Worm (Caenorhabditis elegans) whole organism, L4 larva: ENCODE measurements around the gene mcu-1.

Experiments used
- D1046.2 ChIP-seq: fragments of 200-800 bp; sonication (Bioruptor generic); IDR thresholded peaks from 2 replicates; pipeline ENCODE4 v1.3.6; 2022; ENCODE audit warnings: missing genetic modification characterization, missing compliant biosample characterization
- F10B5.3 ChIP-seq: sonication (generic microtip); optimal IDR thresholded peaks from 2 replicates; lab custom pipeline; 2016; ENCODE audit warnings: mild to moderate bottlenecking, missing genetic modification characterization, missing compliant biosample characterization
- F26F4.8 ChIP-seq: fragments of 200-800 bp; sonication (Bioruptor generic); conservative IDR thresholded peaks from 2 replicates; pipeline ENCODE4 v1.3.6; 2022; ENCODE audit warnings: missing genetic modification characterization, missing compliant biosample characterization
- F37D6.2 ChIP-seq: sonication (generic microtip); optimal IDR thresholded peaks from 2 replicates; lab custom pipeline; 2016; ENCODE audit warnings: mild to moderate bottlenecking, missing genetic modification characterization, missing compliant biosample characterization
- F44E2.7 ChIP-seq: fragments of 200-800 bp; sonication (Bioruptor generic); IDR thresholded peaks from 2 replicates; pipeline ENCODE4 v2.1.2; 2022; ENCODE audit warnings: missing genetic modification characterization, missing compliant biosample characterization
- F49E8.2 ChIP-seq: sonication (generic microtip); optimal IDR thresholded peaks from 2 replicates; lab custom pipeline; 2016; ENCODE audit warnings: missing compliant biosample characterization, mild to moderate bottlenecking, missing genetic modification characterization, borderline replicate concordance
- Y48G9A.11 ChIP-seq: fragments of 200-800 bp; sonication (Bioruptor generic); IDR thresholded peaks from 2 replicates; pipeline ENCODE4 v1.3.6; 2022; ENCODE audit warnings: missing genetic modification reagents, missing genetic modification characterization, missing compliant biosample characterization
- Y5F2A.4 ChIP-seq: fragments of 200-800 bp; sonication (Bioruptor generic); optimal IDR thresholded peaks from 2 replicates; lab custom pipeline; 2018; ENCODE audit warnings: mild to moderate bottlenecking, missing genetic modification characterization, missing compliant biosample characterization
- Y75B8A.6 ChIP-seq: fragments of 200-800 bp; sonication (Bioruptor generic); IDR thresholded peaks from 2 replicates; pipeline ENCODE4 v1.3.6; 2022; ENCODE audit warnings: missing genetic modification reagents, missing genetic modification characterization, missing compliant biosample characterization
- ZK546.5 ChIP-seq, 2 experiments: sonication (generic microtip); optimal IDR thresholded peaks; 2 replicates each; lab custom pipeline; 2017; ENCODE audit warnings: missing biosample characterization in 2 of 2, missing genetic modification characterization in 2 of 2
- aha-1 ChIP-seq: fragments of 150-350 bp; peaks from one replicate; lab custom pipeline; 2014; ENCODE audit warnings: missing biosample characterization, missing genetic modification characterization
- aly-2 ChIP-seq: sonication (generic microtip); optimal IDR thresholded peaks from 2 replicates; lab custom pipeline; 2018; ENCODE audit warnings: missing biosample characterization, missing genetic modification characterization
- arid-1 ChIP-seq: fragments of 200-800 bp; sonication (Bioruptor generic); conservative IDR thresholded peaks from 2 replicates; pipeline ENCODE4 v1.3.6; 2022; ENCODE audit warnings: missing genetic modification reagents, missing genetic modification characterization, missing compliant biosample characterization
- ceh-20 ChIP-seq: fragments of 200-800 bp; sonication (Bioruptor generic); IDR thresholded peaks from 2 replicates; pipeline ENCODE4 v1.3.6; 2022; ENCODE audit warnings: missing genetic modification reagents, missing genetic modification characterization, missing compliant biosample characterization
- ceh-44 ChIP-seq: fragments of 200-800 bp; sonication (Bioruptor generic); IDR thresholded peaks from 2 replicates; pipeline ENCODE4 v1.3.6; 2022; ENCODE audit warnings: missing genetic modification reagents, missing genetic modification characterization, missing compliant biosample characterization
- ces-1 ChIP-seq: fragments of 150-350 bp; sonication (generic microtip); optimal IDR thresholded peaks from 4 replicates; lab custom pipeline; 2014; ENCODE audit warnings: missing biosample characterization, missing genetic modification reagents, missing genetic modification characterization
- cey-2 ChIP-seq: sonication (generic microtip); optimal IDR thresholded peaks from 3 replicates; lab custom pipeline; 2017; ENCODE audit warnings: missing genetic modification characterization, mild to moderate bottlenecking, missing compliant biosample characterization, antibody characterized with exemption, borderline replicate concordance; ENCODE audit not compliant: insufficient read depth
- daf-19 ChIP-seq: fragments of 200-800 bp; sonication (Bioruptor generic); conservative IDR thresholded peaks from 2 replicates; pipeline ENCODE4 v1.3.6; 2022; ENCODE audit warnings: missing genetic modification characterization, missing compliant biosample characterization
- dmd-9 ChIP-seq: fragments of 200-800 bp; sonication (Bioruptor generic); IDR thresholded peaks from 2 replicates; pipeline ENCODE4 v1.3.6; 2022; ENCODE audit warnings: missing genetic modification reagents, missing genetic modification characterization, missing compliant biosample characterization
- dpl-1 ChIP-seq: fragments of 150-350 bp; optimal IDR thresholded peaks from 2 replicates; lab custom pipeline; 2014; ENCODE audit warnings: missing biosample characterization, missing genetic modification reagents, missing genetic modification characterization
- fkh-10 ChIP-seq: fragments of 150-350 bp; optimal IDR thresholded peaks from 2 replicates; lab custom pipeline; 2014; ENCODE audit warnings: missing biosample characterization, missing genetic modification reagents, missing genetic modification characterization
- gei-8 ChIP-seq: fragments of 200-800 bp; sonication (Bioruptor generic); optimal IDR thresholded peaks from 2 replicates; lab custom pipeline; 2018; ENCODE audit warnings: mild to moderate bottlenecking, missing genetic modification characterization, missing compliant biosample characterization
- hif-1 ChIP-seq, 2 experiments: sonication (generic microtip); optimal IDR thresholded peaks; 2 replicates each; lab custom pipeline; 2016 to 2017; ENCODE audit warnings: missing compliant biosample characterization in 2 of 2, missing genetic modification characterization in 2 of 2, missing genetic modification reagents in 2 of 2, missing genotype in 2 of 2, mild to moderate bottlenecking in 1 of 2
- hlh-11 ChIP-seq: fragments of 200-800 bp; sonication (Bioruptor generic); optimal IDR thresholded peaks from 2 replicates; lab custom pipeline; 2018; ENCODE audit warnings: mild to moderate bottlenecking, missing genetic modification characterization, missing compliant biosample characterization
- hmg-1.1 ChIP-seq: fragments of 200-800 bp; sonication (Bioruptor generic); IDR thresholded peaks from 2 replicates; pipeline ENCODE4 v1.3.6; 2022; ENCODE audit warnings: missing genetic modification reagents, missing genetic modification characterization, missing compliant biosample characterization
- lin-1 ChIP-seq: fragments of 200-800 bp; sonication (Bioruptor generic); IDR thresholded peaks from 2 replicates; pipeline ENCODE4 v1.3.6; 2022; ENCODE audit warnings: missing genetic modification reagents, missing genetic modification characterization, missing compliant biosample characterization
- lin-13 ChIP-seq: fragments of 150-350 bp; optimal IDR thresholded peaks from 2 replicates; lab custom pipeline; 2014; ENCODE audit warnings: missing biosample characterization, missing genetic modification reagents, missing genetic modification characterization
- lin-29 ChIP-seq: fragments of 200-800 bp; sonication (Bioruptor generic); IDR thresholded peaks from 2 replicates; pipeline ENCODE4 v1.3.6; 2022; ENCODE audit warnings: missing genetic modification reagents, missing genetic modification characterization, missing compliant biosample characterization
- lin-38 ChIP-seq: fragments of 200-800 bp; sonication (Bioruptor generic); IDR thresholded peaks from 2 replicates; pipeline ENCODE4 v1.3.6; 2022; ENCODE audit warnings: missing genetic modification reagents, missing genetic modification characterization, missing compliant biosample characterization
- lir-3 ChIP-seq: sonication (generic microtip); optimal IDR thresholded peaks from 2 replicates; lab custom pipeline; 2016; ENCODE audit warnings: mild to moderate bottlenecking, missing genetic modification characterization, missing compliant biosample characterization
- madf-5 ChIP-seq, 2 experiments: fragments of 200-800 bp; sonication (Bioruptor generic); IDR thresholded peaks; 2 replicates each; pipeline ENCODE4 v1.3.6; 2022; ENCODE audit warnings: missing compliant biosample characterization in 2 of 2, missing genetic modification characterization in 2 of 2
- mdt-29 ChIP-seq: fragments of 200-800 bp; sonication (Bioruptor generic); IDR thresholded peaks from 2 replicates; pipeline ENCODE4 v1.3.6; 2022; ENCODE audit warnings: missing genetic modification reagents, missing genetic modification characterization, missing compliant biosample characterization
- mes-2 ChIP-seq: sonication (generic microtip); optimal IDR thresholded peaks from 2 replicates; lab custom pipeline; 2016; ENCODE audit warnings: missing genotype, mild to moderate bottlenecking, missing genetic modification characterization, missing compliant biosample characterization; ENCODE audit not compliant: poor library complexity, severe bottlenecking
- nhr-102 ChIP-seq: sonication (generic microtip); optimal IDR thresholded peaks from 2 replicates; lab custom pipeline; 2016; ENCODE audit warnings: mild to moderate bottlenecking, missing genetic modification characterization, moderate library complexity, missing compliant biosample characterization
- nhr-111 ChIP-seq: fragments of 200-800 bp; sonication (Bioruptor generic); optimal IDR thresholded peaks from 2 replicates; lab custom pipeline; 2018; ENCODE audit warnings: mild to moderate bottlenecking, missing genetic modification characterization, missing compliant biosample characterization
- nhr-28 ChIP-seq: fragments of 150-350 bp; optimal IDR thresholded peaks from 2 replicates; lab custom pipeline; 2014; ENCODE audit warnings: missing biosample characterization, missing genetic modification characterization
- nhr-42 ChIP-seq: fragments of 200-800 bp; sonication (Bioruptor generic); IDR thresholded peaks from 2 replicates; pipeline ENCODE4 v1.3.6; 2022; ENCODE audit warnings: missing genetic modification characterization, missing compliant biosample characterization
- nhr-6 ChIP-seq: fragments of 150-350 bp; optimal IDR thresholded peaks from 2 replicates; lab custom pipeline; 2014; ENCODE audit warnings: missing biosample characterization, missing genetic modification characterization
- nhr-76 ChIP-seq: fragments of 150-350 bp; optimal IDR thresholded peaks from 2 replicates; lab custom pipeline; 2014; ENCODE audit warnings: missing biosample characterization, missing genetic modification characterization
- pqm-1 ChIP-seq: sonication (generic microtip); optimal IDR thresholded peaks from 2 replicates; lab custom pipeline; 2017; ENCODE audit warnings: missing biosample characterization, missing genetic modification characterization
- skn-1 ChIP-seq: fragments of 150-350 bp; optimal IDR thresholded peaks from 2 replicates; lab custom pipeline; 2014; ENCODE audit warnings: missing biosample characterization, missing genetic modification characterization
- spr-1 ChIP-seq: sonication (generic microtip); optimal IDR thresholded peaks from 2 replicates; lab custom pipeline; 2016; ENCODE audit warnings: mild to moderate bottlenecking, missing genetic modification characterization, missing compliant biosample characterization
- tra-1 ChIP-seq: fragments of 200-800 bp; sonication (Bioruptor generic); IDR thresholded peaks from 2 replicates; pipeline ENCODE4 v1.3.6; 2022; ENCODE audit warnings: missing genetic modification reagents, missing genetic modification characterization, missing compliant biosample characterization
- unc-130 ChIP-seq: sonication (generic microtip); optimal IDR thresholded peaks from 2 replicates; lab custom pipeline; 2016; ENCODE audit warnings: missing genetic modification reagents, missing genetic modification characterization, missing compliant biosample characterization
- unc-62 ChIP-seq, 3 experiments: fragments of 150-350 bp in 1 of 3; sonication (generic microtip); optimal IDR thresholded peaks in 2 of 3; peaks in 1 of 3; 1 replicate in 1 of 3; 2 replicates in 2 of 3; lab custom pipeline; 2014 to 2017; ENCODE audit warnings: missing biosample characterization in 3 of 3, missing genetic modification characterization in 3 of 3, missing genetic modification reagents in 3 of 3, missing genotype in 1 of 3
- zfp-2 ChIP-seq: sonication (generic microtip); optimal IDR thresholded peaks from 2 replicates; lab custom pipeline; 2016; ENCODE audit warnings: mild to moderate bottlenecking, missing genetic modification characterization, missing compliant biosample characterization
- zfp-3 ChIP-seq: fragments of 200-800 bp; sonication (Bioruptor generic); conservative IDR thresholded peaks from 2 replicates; pipeline ENCODE4 v1.3.6; 2022; ENCODE audit warnings: missing genetic modification reagents, missing genetic modification characterization, missing compliant biosample characterization

Gene mcu-1

ce11 chrIV:5948712-5949111, 9.7 kb upstream of the mcu-1 start:
- TF ChIP-seq ces-1 (GFP tag; lab: Kevin White, UChicago): no peak
- no peak for TF ChIP-seq aly-2 (tag; lab: Kevin White, UChicago)
- no peak for TF ChIP-seq spr-1 (tag; lab: Kevin White, UChicago)
- TF ChIP-seq mdt-29 (GFP tag; lab: Robert Waterston, UW): no peak
- TF ChIP-seq F49E8.2 (tag; lab: Kevin White, UChicago): no peak
- no peak for TF ChIP-seq dmd-9
- peak; percentile 5 for TF ChIP-seq nhr-28 (tag; lab: Kevin White, UChicago)
- peak in 1 of 2 experiments; percentile 82 for TF ChIP-seq unc-62 (GFP tag; optimal IDR thresholded peaks at IDR 0.05 in 1 of 2; lab: Kevin White, UChicago)
- TF ChIP-seq unc-62 (tag; optimal IDR thresholded peaks at IDR 0.05; lab: Kevin White, UChicago): no peak
- no peak for TF ChIP-seq lir-3
- TF ChIP-seq dpl-1: no peak

- TF ChIP-seq nhr-76 (tag; lab: Kevin White, UChicago) (no peak), Y48G9A.11 (GFP tag; lab: Robert Waterston, UW) (no peak), F10B5.3 (no peak), gei-8 (GFP tag; lab: Kevin White, UChicago) (no peak), madf-5 (GFP tag; IDR thresholded peaks at IDR 0.05; lab: Robert Waterston, UW) (no peak), nhr-28 (tag; lab: Kevin White, UChicago) (peak; percentile 44), ceh-20 (GFP tag; lab: Robert Waterston, UW) (no peak), nhr-111 (GFP tag; lab: Kevin White, UChicago) (no peak), lin-13 (no peak), nhr-102 (no peak), pqm-1 (tag; lab: Kevin White, UChicago) (no peak), fkh-10 (GFP tag; lab: Kevin White, UChicago) (peak; percentile 10), F37D6.2 (tag; lab: Kevin White, UChicago) (no peak), hmg-1.1 (GFP tag; lab: Robert Waterston, UW) (peak; percentile 30; the same call in 1 of the 2 replicates), Y5F2A.4 (GFP tag; lab: Kevin White, UChicago) (no peak), lin-38 (0 out of 2 replicates have a peak, but pooled peaks have one; percentile 27), mes-2 (tag; lab: Kevin White, UChicago) (peak; percentile 76), hif-1 (tag; optimal IDR thresholded peaks at IDR 0.05; lab: Kevin White, UChicago) (peak in 1 of 2 experiments; percentile 25), lir-3 (no peak), skn-1 (tag; lab: Kevin White, UChicago) (no peak), zfp-2 (tag; lab: Kevin White, UChicago) (no peak), unc-62 (GFP tag; optimal IDR thresholded peaks at IDR 0.05 in 1 of 2; lab: Kevin White, UChicago) (no peak), unc-62 (tag; optimal IDR thresholded peaks at IDR 0.05; lab: Kevin White, UChicago) (no peak), nhr-42 (no peak), lin-1 (GFP tag; lab: Robert Waterston, UW) (no peak), ces-1 (GFP tag; lab: Kevin White, UChicago) (no peak), hlh-11 (tag; lab: Kevin White, UChicago) (no peak), arid-1 (GFP tag; lab: Robert Waterston, UW) (0 out of 2 replicates have a peak, but pooled peaks have one; percentile 16), Y75B8A.6 (no peak), nhr-6 (tag; lab: Kevin White, UChicago) (peak; percentile 74), spr-1 (tag; lab: Kevin White, UChicago) (no peak), F44E2.7 (GFP tag; lab: Robert Waterston, UW) (no peak), lin-29 (GFP tag; lab: Robert Waterston, UW) (no peak), daf-19 (GFP tag; lab: Robert Waterston, UW) (no peak), F26F4.8 (GFP tag; lab: Robert Waterston, UW) (no peak), zfp-3 (GFP tag; lab: Robert Waterston, UW) (no peak), tra-1 (no peak), D1046.2 (no peak), ceh-44 (GFP tag; lab: Robert Waterston, UW) (no peak), unc-130 (peak; percentile 35), aha-1 (tag; lab: Kevin White, UChicago) (peak; percentile 8), cey-2 (no peak), ZK546.5 (tag; optimal IDR thresholded peaks at IDR 0.05; lab: Kevin White, UChicago) (no peak)
Observed at ce11 chrIV:5947555-5948151, 8.6 kb upstream of the mcu-1 start, which contains the start of gene rps-25. Gene rps-25, minus strand, starts transcription at chrIV:5947605.
